Worm (Caenorhabditis elegans): ENCODE measurements around the gene F53H2.1.

F53H2.1 gene

DNA sequence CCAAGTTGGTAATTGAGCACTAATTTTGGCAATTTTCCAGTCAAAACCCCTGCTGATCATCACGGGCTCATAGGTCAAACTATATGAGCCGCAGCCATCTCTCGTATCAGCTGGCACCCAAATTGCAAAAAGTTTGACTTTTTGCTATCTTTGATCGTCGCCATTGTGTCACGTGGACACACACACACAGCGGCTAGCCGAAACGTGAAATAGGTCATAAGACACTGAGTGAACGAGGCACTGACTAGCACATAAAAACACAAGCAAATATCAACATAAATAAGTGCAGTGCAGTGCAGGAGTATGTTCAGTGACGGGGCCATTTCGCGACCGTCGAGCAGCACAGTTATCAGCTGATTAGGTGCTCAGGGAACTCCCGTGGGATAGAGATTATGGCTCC, 31.3 kb downstream of the F53H2.1 start (continued):
- peak; percentile 80 for TF ChIP-seq nhr-19 (GFP tag; conservative IDR thresholded peaks at IDR 0.05)
- peak; percentile 91 for TF ChIP-seq nhr-71 (tag; optimal IDR thresholded peaks at IDR 0.05)
- no peak for TF ChIP-seq grh-1 (GFP tag; IDR thresholded peaks at IDR 0.05)
- no peak for TF ChIP-seq aly-2 (tag; optimal IDR thresholded peaks at IDR 0.05)

- TF ChIP-seq hpl-2 (GFP tag; optimal IDR thresholded peaks at IDR 0.05) (no peak), pax-3 (tag; optimal IDR thresholded peaks at IDR 0.05) (peak; percentile 44), blmp-1 (tag; optimal IDR thresholded peaks at IDR 0.05) (no peak), nhr-11 (tag; optimal IDR thresholded peaks at IDR 0.05) (no peak), pag-3 (tag; optimal IDR thresholded peaks at IDR 0.05; ENCODE audit: borderline replicate concordance, insufficient read depth) (no peak), tbx-2 (tag; optimal IDR thresholded peaks at IDR 0.05) (no peak), zip-4 (GFP tag; optimal IDR thresholded peaks at IDR 0.05) (no peak), zag-1 (tag; optimal IDR thresholded peaks at IDR 0.05) (no peak), isw-1 (GFP tag; IDR thresholded peaks at IDR 0.05) (no peak), lin-14 (GFP tag; optimal IDR thresholded peaks at IDR 0.05) (peak; percentile 15), alr-1 (tag; optimal IDR thresholded peaks at IDR 0.05; ENCODE audit: borderline replicate concordance) (no peak), lin-15B (tag; optimal IDR thresholded peaks at IDR 0.05) (no peak), elt-3 (tag; optimal IDR thresholded peaks at IDR 0.05) (no peak), nhr-71 (tag; optimal IDR thresholded peaks at IDR 0.05) (peak; percentile 4), nhr-85 (tag) (peak; percentile 48), snpc-4 (tag; optimal IDR thresholded peaks at IDR 0.05) (no peak), sptf-1 (tag; optimal IDR thresholded peaks at IDR 0.05) (no peak)
These were observed 32.1 kb downstream of the F53H2.1 start for ce11 chrV:20419643-20420042.

ce11 chrV:20422738-20423137, 35.2 kb downstream of the F53H2.1 start:
- TF ChIP-seq nhr-71 (tag; optimal IDR thresholded peaks at IDR 0.05), result peak; percentile 8
- no peak for TF ChIP-seq tlp-1 (tag; optimal IDR thresholded peaks at IDR 0.05)
- no peak for TF ChIP-seq unc-30 (tag; optimal IDR thresholded peaks at IDR 0.05)
- TF ChIP-seq mdl-1 (tag; optimal IDR thresholded peaks at IDR 0.05), result no peak
- peak; percentile 65 for TF ChIP-seq grh-1 (GFP tag; IDR thresholded peaks at IDR 0.05)
- peak; percentile 23 for TF ChIP-seq C16A3.4 (tag; optimal IDR thresholded peaks at IDR 0.05)
- TF ChIP-seq nhr-20 (tag; optimal IDR thresholded peaks at IDR 0.05), result peak; percentile 2
- TF ChIP-seq lin-14 (GFP tag; optimal IDR thresholded peaks at IDR 0.05), result peak; percentile 66
- peak in 2 of 3 experiments; percentile 5 to 35 for TF ChIP-seq dpl-1 (GFP tag; optimal IDR thresholded peaks at IDR 0.05)
- TF ChIP-seq nhr-85 (tag), result peak; percentile 89
- peak; percentile 19 for TF ChIP-seq snu-23 (GFP tag; optimal IDR thresholded peaks at IDR 0.05)
- TF ChIP-seq blmp-1 (tag; optimal IDR thresholded peaks at IDR 0.05), result peak; percentile 75
- TF ChIP-seq elt-2 (tag; optimal IDR thresholded peaks at IDR 0.05), result no peak
- TF ChIP-seq pax-3 (tag; optimal IDR thresholded peaks at IDR 0.05), result no peak
- TF ChIP-seq efl-1 (optimal IDR thresholded peaks at IDR 0.05), result peak in 1 of 2 experiments; percentile 5
- peak in 1 of 2 experiments; percentile 21 for TF ChIP-seq efl-1 (GFP tag; optimal IDR thresholded peaks at IDR 0.05 in 1 of 2)
- TF ChIP-seq tbx-2 (tag; optimal IDR thresholded peaks at IDR 0.05), result no peak
- peak in 1 of 3 experiments; percentile 4 for TF ChIP-seq ceh-82 (tag; optimal IDR thresholded peaks at IDR 0.05)

- TF ChIP-seq elt-2 (tag; optimal IDR thresholded peaks at IDR 0.05), result peak; percentile 54
- TF ChIP-seq elt-3 (tag; optimal IDR thresholded peaks at IDR 0.05), result peak in 1 of 6 experiments; percentile 4
- TF ChIP-seq nhr-19 (GFP tag; conservative IDR thresholded peaks at IDR 0.05), result 0 out of 2 replicates have a peak, but pooled peaks have one; percentile 3
- TF ChIP-seq blmp-1 (tag; optimal IDR thresholded peaks at IDR 0.05), result peak; percentile 26
- no peak for TF ChIP-seq nhr-85 (tag)
- TF ChIP-seq hlh-17 (GFP tag; optimal IDR thresholded peaks at IDR 0.05; ENCODE audit: borderline replicate concordance), result no peak
- TF ChIP-seq isw-1 (GFP tag; IDR thresholded peaks at IDR 0.05), result no peak
- TF ChIP-seq nhr-71 (tag; optimal IDR thresholded peaks at IDR 0.05), result peak; percentile 11
- TF ChIP-seq tbx-2 (tag; optimal IDR thresholded peaks at IDR 0.05), result no peak
- peak; percentile 11 for TF ChIP-seq lin-14 (GFP tag; optimal IDR thresholded peaks at IDR 0.05)
- no peak for TF ChIP-seq C34B4.2 (tag; optimal IDR thresholded peaks at IDR 0.05)
- no peak for TF ChIP-seq nhr-84 (tag; optimal IDR thresholded peaks at IDR 0.05)
- no peak for TF ChIP-seq F16B12.6 (tag; optimal IDR thresholded peaks at IDR 0.05)
- TF ChIP-seq ztf-11 (tag; optimal IDR thresholded peaks at IDR 0.05), result no peak
- TF ChIP-seq ceh-88 (GFP tag; IDR thresholded peaks at IDR 0.05), result no peak
- TF ChIP-seq grh-1 (GFP tag; IDR thresholded peaks at IDR 0.05), result no peak
- TF ChIP-seq vab-15 (tag; optimal IDR thresholded peaks at IDR 0.05), result no peak
- TF ChIP-seq ceh-82 (tag; optimal IDR thresholded peaks at IDR 0.05), result no peak
These were observed 35.9 kb downstream of the F53H2.1 start for ce11 chrV:20423428-20423827.

Data from whole organism, L1 larva.